Worm (Caenorhabditis elegans) whole organism, mixed stage, embryonic: ENCODE results near the gene wars-1.

Source experiments
- M03D4.4 ChIP-seq: sonication (generic microtip); optimal IDR thresholded peaks from 2 replicates; lab custom pipeline; 2017; ENCODE audit warnings: mild to moderate bottlenecking, missing genetic modification characterization, missing compliant biosample characterization
- bed-3 ChIP-seq: fragments of 200-800 bp; sonication (Bioruptor generic); optimal IDR thresholded peaks from 3 replicates; lab custom pipeline; 2018; ENCODE audit warnings: mild to moderate bottlenecking, missing genetic modification characterization, moderate library complexity, missing compliant biosample characterization
- ceh-39 ChIP-seq: fragments of 150-350 bp; optimal IDR thresholded peaks from 2 replicates; lab custom pipeline; 2014; ENCODE audit warnings: missing biosample characterization, missing genetic modification characterization
- ceh-43 ChIP-seq: fragments of 200-800 bp; sonication (Bioruptor generic); optimal IDR thresholded peaks from 2 replicates; lab custom pipeline; 2018; ENCODE audit warnings: mild to moderate bottlenecking, missing genetic modification characterization, moderate library complexity, missing compliant biosample characterization
- ceh-83 ChIP-seq: fragments of 200-800 bp; sonication (Bioruptor generic); optimal IDR thresholded peaks from 2 replicates; lab custom pipeline; 2018; ENCODE audit warnings: mild to moderate bottlenecking, missing genetic modification characterization, missing compliant biosample characterization
- ces-1 ChIP-seq: fragments of 150-350 bp; optimal IDR thresholded peaks from 2 replicates; lab custom pipeline; 2014; ENCODE audit warnings: missing biosample characterization, missing genetic modification reagents, missing genetic modification characterization
- drap-1 ChIP-seq: fragments of 200-800 bp; sonication (Bioruptor generic); optimal IDR thresholded peaks from 3 replicates; lab custom pipeline; 2018; ENCODE audit warnings: mild to moderate bottlenecking, missing genetic modification characterization, missing compliant biosample characterization
- elt-1 ChIP-seq: sonication (generic microtip); optimal IDR thresholded peaks from 2 replicates; lab custom pipeline; 2017; ENCODE audit warnings: missing genetic modification characterization, mild to moderate bottlenecking, missing compliant biosample characterization, antibody characterized with exemption, moderate library complexity, borderline replicate concordance; ENCODE audit not compliant: insufficient read depth
- elt-3 ChIP-seq: fragments of 150-350 bp; optimal IDR thresholded peaks from 2 replicates; lab custom pipeline; 2014; ENCODE audit warnings: missing biosample characterization, missing genetic modification characterization
- flh-1 ChIP-seq: fragments of 200-800 bp; sonication (Bioruptor generic); optimal IDR thresholded peaks from 2 replicates; lab custom pipeline; 2018; ENCODE audit warnings: mild to moderate bottlenecking, missing genetic modification characterization, moderate library complexity, missing compliant biosample characterization
- ham-2 ChIP-seq: fragments of 200-800 bp; sonication (Bioruptor generic); optimal IDR thresholded peaks from 2 replicates; lab custom pipeline; 2018; ENCODE audit warnings: mild to moderate bottlenecking, missing genetic modification characterization, missing compliant biosample characterization
- hlh-1 ChIP-seq: fragments of 150-350 bp; optimal IDR thresholded peaks from 2 replicates; lab custom pipeline; 2014; ENCODE audit warnings: missing biosample characterization, missing genetic modification reagents, missing genetic modification characterization
- lin-13 ChIP-seq: fragments of 150-350 bp; optimal IDR thresholded peaks from 2 replicates; lab custom pipeline; 2014; ENCODE audit warnings: missing biosample characterization, missing genetic modification characterization
- lin-32 ChIP-seq: fragments of 200-800 bp; sonication (Bioruptor generic); optimal IDR thresholded peaks from 2 replicates; lab custom pipeline; 2018; ENCODE audit warnings: mild to moderate bottlenecking, missing genetic modification characterization, missing compliant biosample characterization
- lsy-2 ChIP-seq: fragments of 150-350 bp; optimal IDR thresholded peaks from 2 replicates; lab custom pipeline; 2014; ENCODE audit warnings: missing biosample characterization, missing genetic modification characterization
- mab-5 ChIP-seq: fragments of 150-350 bp; optimal IDR thresholded peaks from 2 replicates; lab custom pipeline; 2014; ENCODE audit warnings: missing biosample characterization, missing genetic modification characterization
- mep-1 ChIP-seq: fragments of 150-350 bp; optimal IDR thresholded peaks from 2 replicates; lab custom pipeline; 2017; ENCODE audit warnings: missing biosample characterization, missing genetic modification reagents, missing genetic modification characterization, inconsistent platforms
- mls-2 ChIP-seq: sonication (generic microtip); optimal IDR thresholded peaks from 2 replicates; lab custom pipeline; 2016; ENCODE audit warnings: mild to moderate bottlenecking, missing genetic modification characterization, moderate library complexity, missing compliant biosample characterization
- nhr-237 ChIP-seq: fragments of 150-350 bp; optimal IDR thresholded peaks from 2 replicates; lab custom pipeline; 2014; ENCODE audit warnings: missing biosample characterization, missing genetic modification characterization
- nhr-28 ChIP-seq: fragments of 150-350 bp; optimal IDR thresholded peaks from 2 replicates; lab custom pipeline; 2014; ENCODE audit warnings: missing biosample characterization, missing genetic modification characterization
- pha-4 ChIP-seq: fragments of 150-350 bp; optimal IDR thresholded peaks from 2 replicates; lab custom pipeline; 2018; ENCODE audit warnings: missing biosample characterization, missing genetic modification reagents, missing genetic modification characterization
- sem-2 ChIP-seq: fragments of 200-800 bp; sonication (Bioruptor generic); optimal IDR thresholded peaks from 2 replicates; lab custom pipeline; 2018; ENCODE audit warnings: mild to moderate bottlenecking, missing genetic modification characterization, missing compliant biosample characterization
- snpc-4 ChIP-seq: fragments of 150-350 bp; optimal IDR thresholded peaks from 2 replicates; lab custom pipeline; 2014; ENCODE audit warnings: missing biosample characterization, missing genetic modification characterization
- sptf-1 ChIP-seq: sonication (generic microtip); optimal IDR thresholded peaks from 2 replicates; lab custom pipeline; 2017; ENCODE audit warnings: mild to moderate bottlenecking, missing genetic modification characterization, moderate library complexity, missing compliant biosample characterization
- tbx-8 ChIP-seq: fragments of 200-800 bp; sonication (Bioruptor generic); optimal IDR thresholded peaks from 2 replicates; lab custom pipeline; 2018; ENCODE audit warnings: mild to moderate bottlenecking, missing genetic modification characterization, moderate library complexity, missing compliant biosample characterization
- unc-120 ChIP-seq: sonication (generic microtip); optimal IDR thresholded peaks from 2 replicates; lab custom pipeline; 2017; ENCODE audit warnings: missing genetic modification characterization, missing compliant biosample characterization; ENCODE audit not compliant: poor library complexity, severe bottlenecking
- unc-62 ChIP-seq: fragments of 150-350 bp; optimal IDR thresholded peaks from 2 replicates; lab custom pipeline; 2014; ENCODE audit warnings: missing biosample characterization, missing genetic modification reagents, missing genetic modification characterization
- zip-8 ChIP-seq: fragments of 150-350 bp; optimal IDR thresholded peaks from 2 replicates; lab custom pipeline; 2014; ENCODE audit warnings: missing biosample characterization, missing genetic modification characterization
- ztf-11 ChIP-seq: fragments of 150-350 bp; optimal IDR thresholded peaks from 2 replicates; lab custom pipeline; 2014; ENCODE audit warnings: missing biosample characterization, missing genetic modification characterization

The wars-1 gene

DNA sequence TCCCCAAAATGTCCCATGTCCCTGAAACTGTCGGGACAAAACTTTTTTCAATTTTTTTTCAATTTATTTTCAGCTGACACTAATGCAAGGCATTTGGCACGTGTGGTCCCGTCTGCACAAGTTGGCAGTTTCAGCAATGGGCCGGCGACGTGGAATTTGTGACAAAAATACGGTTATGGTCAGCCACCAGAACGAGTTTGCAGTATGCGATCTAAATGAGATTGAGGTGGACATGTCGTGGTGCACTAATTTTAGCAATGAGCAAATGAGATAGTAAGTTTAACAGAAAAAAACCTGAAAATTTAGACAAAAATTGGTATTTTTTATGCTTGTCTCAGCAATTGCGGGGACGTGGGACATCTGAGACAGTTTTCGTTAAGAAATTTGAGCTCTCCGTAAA, 16.6 kb downstream of the wars-1 start:
- TF ChIP-seq hlh-1 (tag; lab: Kevin White, UChicago): no peak
- no peak for TF ChIP-seq mab-5
- TF ChIP-seq ceh-39 (tag; lab: Kevin White, UChicago): no peak

DNA sequence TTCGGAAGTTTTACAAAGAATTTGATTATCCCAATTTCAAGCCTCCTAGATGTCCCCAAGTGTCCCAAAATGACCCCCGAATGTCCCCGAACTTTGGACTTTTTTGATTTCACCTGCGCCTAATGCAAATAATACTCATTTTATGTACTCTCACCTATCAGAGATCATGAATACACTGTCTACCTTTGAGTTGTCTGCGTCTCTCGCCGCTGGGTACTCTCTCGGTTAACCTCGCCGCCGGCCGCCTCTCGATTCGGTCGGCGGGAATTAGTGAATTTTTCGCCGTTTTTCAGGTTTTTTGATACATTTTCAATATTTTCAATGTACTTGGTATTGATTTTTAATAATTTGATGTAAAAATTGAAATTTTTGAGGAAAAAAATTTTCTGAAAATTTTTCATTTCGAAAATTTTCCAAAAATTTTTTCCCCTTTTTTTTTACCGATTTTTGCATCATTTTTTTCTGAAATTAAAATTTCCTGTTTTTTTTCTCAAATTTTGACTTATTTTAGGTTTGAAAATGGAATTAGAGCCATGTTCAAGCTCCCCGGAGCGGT, 20.1 kb downstream of the wars-1 start, which contains the start of gene nhr-65:
Gene nhr-65 (plus strand): TSS at position 506 of the 556 bp plus-strand sequence.
- TF ChIP-seq unc-62 (GFP tag; lab: Kevin White, UChicago) (no peak), nhr-237 (tag; lab: Kevin White, UChicago) (no peak), tbx-8 (GFP tag; lab: Kevin White, UChicago) (no peak), mls-2 (tag; lab: Kevin White, UChicago) (no peak), elt-3 (tag; lab: Kevin White, UChicago) (no peak), ham-2 (GFP tag; lab: Kevin White, UChicago) (no peak)

DNA sequence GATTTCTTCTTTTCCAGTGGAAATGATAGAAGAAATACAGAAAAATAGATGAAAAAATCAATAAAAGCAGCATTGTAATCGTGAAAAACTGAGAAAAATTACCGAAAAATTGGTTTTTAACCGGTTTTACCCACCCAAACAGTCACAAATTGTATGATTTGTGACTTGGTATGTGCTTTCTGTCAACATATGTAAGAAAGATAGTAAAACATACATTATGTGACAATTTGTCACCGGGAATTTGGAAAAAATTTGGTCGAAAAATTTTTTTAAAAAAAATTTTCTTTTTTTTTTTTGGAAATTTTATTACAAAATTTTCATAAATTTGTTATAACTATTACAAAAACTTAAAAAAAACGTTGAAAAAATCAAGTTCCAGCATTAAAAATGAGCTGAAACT, 21.9 kb downstream of the wars-1 start, which contains the start of gene cyp-33D3:
Gene cyp-33D3 (minus strand): TSS at position 101 of the 400 bp plus-strand sequence.
- no peak for TF ChIP-seq nhr-28 (tag; lab: Kevin White, UChicago)
- TF ChIP-seq pha-4 (tag; lab: Kevin White, UChicago): no peak
- TF ChIP-seq snpc-4 (tag; lab: Kevin White, UChicago): no peak
- TF ChIP-seq elt-1: no peak
- TF ChIP-seq lsy-2: no peak
- no peak for TF ChIP-seq mls-2 (tag; lab: Kevin White, UChicago)
- no peak for TF ChIP-seq mep-1 (tag; lab: Kevin White, UChicago)

DNA sequence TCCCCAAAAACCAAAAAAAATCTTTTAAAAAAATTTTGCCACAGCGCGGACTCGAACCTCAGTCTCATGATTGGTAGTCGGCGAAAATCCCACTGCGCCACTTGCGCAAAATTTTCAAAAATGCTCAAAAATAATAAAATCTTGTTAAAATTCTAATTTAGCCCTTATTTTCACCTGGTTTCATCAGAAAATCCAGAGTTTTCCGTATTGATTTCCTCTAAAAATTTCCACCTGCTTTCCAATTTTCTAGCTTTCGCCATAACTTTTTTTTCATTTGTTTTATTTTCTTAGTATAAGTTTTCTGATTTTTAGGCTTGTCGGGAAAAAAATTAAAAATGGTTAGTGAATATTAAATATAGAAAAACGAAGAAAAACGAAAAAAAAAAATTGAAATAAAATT, 31.6 kb downstream of the wars-1 start:
- TF ChIP-seq zip-8 (tag; lab: Kevin White, UChicago) (no peak), sptf-1 (tag; lab: Kevin White, UChicago) (no peak), ceh-83 (GFP tag; lab: Kevin White, UChicago) (no peak), ceh-39 (tag; lab: Kevin White, UChicago) (no peak), nhr-28 (tag; lab: Kevin White, UChicago) (no peak), sem-2 (GFP tag; lab: Kevin White, UChicago) (no peak), ceh-43 (GFP tag; lab: Kevin White, UChicago) (no peak), elt-3 (tag; lab: Kevin White, UChicago) (no peak), ztf-11 (tag; lab: Kevin White, UChicago) (no peak), ham-2 (GFP tag; lab: Kevin White, UChicago) (no peak), lin-32 (GFP tag; lab: Kevin White, UChicago) (no peak), mep-1 (tag; lab: Kevin White, UChicago) (no peak), tbx-8 (GFP tag; lab: Kevin White, UChicago) (no peak), flh-1 (no peak), unc-120 (tag; lab: Kevin White, UChicago) (no peak), ces-1 (GFP tag; lab: Kevin White, UChicago) (no peak), lin-13 (tag; lab: Kevin White, UChicago) (no peak)

DNA sequence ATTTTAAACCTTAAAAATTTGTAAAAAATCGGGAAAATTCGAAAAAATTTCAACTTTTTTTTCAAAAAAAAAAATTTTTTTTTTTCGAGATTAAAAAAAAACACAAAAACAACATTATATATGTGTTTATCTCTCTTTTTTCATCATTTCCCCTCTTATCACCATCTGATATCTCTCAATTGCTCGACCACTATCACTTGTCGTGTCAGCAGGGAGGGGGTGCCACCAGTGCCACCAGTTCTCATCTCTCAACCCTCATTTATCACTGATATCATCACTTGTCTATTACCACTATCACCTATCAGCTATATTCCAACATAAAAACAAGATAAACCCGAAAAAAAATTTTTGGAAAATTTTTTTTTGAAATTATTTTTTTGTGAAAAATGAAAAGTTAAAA, 32.6 kb downstream of the wars-1 start:
- no peak for TF ChIP-seq drap-1 (GFP tag; lab: Kevin White, UChicago)
- TF ChIP-seq flh-1: no peak
- TF ChIP-seq ztf-11 (tag; lab: Kevin White, UChicago): no peak
- TF ChIP-seq ham-2 (GFP tag; lab: Kevin White, UChicago): no peak
- TF ChIP-seq elt-3 (tag; lab: Kevin White, UChicago): no peak
- no peak for TF ChIP-seq lsy-2
- TF ChIP-seq snpc-4 (tag; lab: Kevin White, UChicago): no peak
- TF ChIP-seq mls-2 (tag; lab: Kevin White, UChicago): no peak
- no peak for TF ChIP-seq M03D4.4 (tag; lab: Kevin White, UChicago)
- TF ChIP-seq nhr-28 (tag; lab: Kevin White, UChicago): no peak
- no peak for TF ChIP-seq bed-3 (GFP tag; lab: Kevin White, UChicago)
